Fruit fly (Drosophila melanogaster): ENCODE data around the gene ras.

The ras gene

DNA sequence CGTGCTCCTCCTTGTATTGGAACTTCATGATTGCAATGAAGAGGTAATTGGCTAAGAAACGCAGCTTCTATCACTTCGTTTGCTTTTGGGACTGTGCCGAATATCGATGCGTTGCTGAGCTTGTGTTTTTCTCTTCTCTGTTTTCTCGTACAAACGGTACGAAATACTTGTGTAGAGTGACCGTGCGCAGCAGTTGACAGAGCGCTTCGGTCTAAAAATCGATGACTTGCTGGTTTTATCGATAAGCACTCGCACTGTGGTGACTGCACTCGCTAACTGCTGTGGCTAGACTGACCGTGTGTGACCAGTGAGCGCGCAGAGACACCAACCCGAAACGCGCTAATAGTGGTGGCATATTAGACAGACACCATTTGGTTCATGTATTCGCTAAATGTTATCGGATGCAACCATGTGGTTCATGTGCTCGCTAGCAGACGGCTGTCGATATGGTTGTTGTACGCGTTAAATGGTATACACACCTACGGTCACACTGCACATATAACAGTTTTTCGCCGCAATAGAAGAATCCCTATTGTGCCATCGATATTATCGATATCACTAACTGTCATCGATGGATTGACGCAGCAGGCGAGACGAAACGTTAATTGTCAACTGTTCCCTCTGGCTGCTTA, 23.9 kb downstream of the ras start, which contains the start of the genes Atg8a and BTBD9 (continued):
- peak; percentile 92 for TF ChIP-seq Ets65A (GFP tag)
- TF ChIP-seq CG11398 (GFP tag; optimal IDR thresholded peaks at IDR 0.05), result no peak
- TF ChIP-seq CG7839 (tag; optimal IDR thresholded peaks at IDR 0.05), result no peak
- peak; percentile 64 for TF ChIP-seq E2f2 (GFP tag; IDR thresholded peaks at IDR 0.05)
- peak; percentile 25 for TF ChIP-seq emc (GFP tag; optimal IDR thresholded peaks at IDR 0.05)
- peak; percentile 5; the same call in 1 of the 2 replicates for TF ChIP-seq H2.0 (GFP tag; IDR thresholded peaks at IDR 0.05)
- TF ChIP-seq CG7987 (GFP tag; optimal IDR thresholded peaks at IDR 0.05), result peak; percentile 26
- TF ChIP-seq tap (tag; optimal IDR thresholded peaks at IDR 0.05), result no peak
- TF ChIP-seq Elba2 (GFP tag; optimal IDR thresholded peaks at IDR 0.05), result peak; percentile 37
- TF ChIP-seq twi (tag; optimal IDR thresholded peaks at IDR 0.05), result no peak
- TF ChIP-seq ac (GFP tag; optimal IDR thresholded peaks at IDR 0.05), result no peak
- no peak for TF ChIP-seq tup (GFP tag; optimal IDR thresholded peaks at IDR 0.05)
- TF ChIP-seq jing (GFP tag; optimal IDR thresholded peaks at IDR 0.05), result no peak
- peak; percentile 99 for TF ChIP-seq Sry-δ (GFP tag; optimal IDR thresholded peaks at IDR 0.05)
- no peak for TF ChIP-seq CG16815 (GFP tag; optimal IDR thresholded peaks at IDR 0.05)
- peak; percentile 38 for TF ChIP-seq CG42726 (GFP tag; IDR thresholded peaks at IDR 0.05; ENCODE audit: partially characterized antibody)
- peak; percentile 77 for TF ChIP-seq CG16813 (GFP tag; IDR thresholded peaks at IDR 0.05; ENCODE audit: partially characterized antibody)
- peak; percentile 35 for TF ChIP-seq Dip3 (GFP tag; optimal IDR thresholded peaks at IDR 0.05)
- TF ChIP-seq trh (GFP tag; optimal IDR thresholded peaks at IDR 0.05), result no peak
- peak; percentile 36 for TF ChIP-seq CG2712 (tag; optimal IDR thresholded peaks at IDR 0.05)
- peak; percentile 27 for TF ChIP-seq CG7928 (GFP tag; optimal IDR thresholded peaks at IDR 0.05)
- TF ChIP-seq Atf6 (GFP tag; IDR thresholded peaks at IDR 0.05), result no peak; the same call in 1 of the 2 replicates
- TF ChIP-seq tx (GFP tag; optimal IDR thresholded peaks at IDR 0.05), result peak; percentile 38
- TF ChIP-seq CG15601 (tag; optimal IDR thresholded peaks at IDR 0.05), result peak; percentile 39
- TF ChIP-seq grn (GFP tag; optimal IDR thresholded peaks at IDR 0.05), result no peak
- TF ChIP-seq ems (GFP tag; optimal IDR thresholded peaks at IDR 0.05), result peak; percentile 17

DNA sequence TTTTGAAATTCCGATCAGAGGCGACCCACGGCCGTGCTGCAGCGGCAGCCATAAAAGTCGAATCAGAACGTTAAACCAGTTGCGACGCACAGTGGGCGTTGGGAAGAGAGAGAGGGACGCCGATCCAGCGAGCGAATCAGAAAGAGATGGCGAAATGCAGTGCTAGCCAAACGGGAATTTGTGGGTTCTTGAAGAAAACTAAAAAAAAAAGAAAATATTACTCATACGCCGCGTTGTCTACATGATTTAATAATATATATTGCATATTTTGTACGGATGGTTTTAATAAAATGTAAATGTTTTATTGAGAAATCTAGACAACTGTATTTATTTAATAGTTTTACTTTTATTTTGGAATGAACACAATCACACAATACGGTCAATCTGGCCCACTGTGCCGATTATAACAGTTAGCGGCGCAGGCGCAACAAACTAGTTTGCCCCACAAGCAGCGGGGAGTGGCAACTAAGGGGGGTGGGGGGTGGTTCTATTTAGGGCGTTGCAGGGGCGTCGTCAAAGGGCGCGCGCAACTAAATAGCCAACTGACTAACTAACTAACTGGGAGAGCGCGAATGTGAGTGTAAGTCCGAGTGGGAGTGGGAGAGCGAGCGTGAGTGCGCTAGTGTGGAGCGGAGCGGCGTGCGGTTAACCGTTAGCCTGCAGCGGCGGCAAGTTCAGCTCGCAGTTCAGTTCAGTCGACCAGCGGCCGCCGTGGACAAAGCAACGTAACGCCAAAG, 27.7 kb downstream of the ras start, which contains the start of gene CG15211:
Gene CG15211 (plus strand): TSS at position 686 of the 737 bp plus-strand sequence.
- TF ChIP-seq CG6765 (GFP tag; optimal IDR thresholded peaks at IDR 0.05) (no peak), CG18476 (GFP tag; optimal IDR thresholded peaks at IDR 0.05) (peak; percentile 38), sob (GFP tag; IDR thresholded peaks at IDR 0.05) (no peak), CG5953 (GFP tag; IDR thresholded peaks at IDR 0.05) (no peak), klu (GFP tag; IDR thresholded peaks at IDR 0.05) (no peak), eve (GFP tag; optimal IDR thresholded peaks at IDR 0.05) (no peak), pum (GFP tag; optimal IDR thresholded peaks at IDR 0.05) (peak; percentile 39), HHEX (GFP tag; optimal IDR thresholded peaks at IDR 0.05) (peak; percentile 51), CG14014 (GFP tag; IDR thresholded peaks at IDR 0.05) (peak; percentile 57), CG4820 (GFP tag; optimal IDR thresholded peaks at IDR 0.05) (peak; percentile 72), Dip2 (GFP tag; IDR thresholded peaks at IDR 0.05) (no peak), CG9932 (GFP tag; IDR thresholded peaks at IDR 0.05) (peak; percentile 48), trh (GFP tag; optimal IDR thresholded peaks at IDR 0.05) (peak; percentile 49), luna (GFP tag; optimal IDR thresholded peaks at IDR 0.05) (no peak), sd (tag; optimal IDR thresholded peaks at IDR 0.05) (peak; percentile 61), CG9727 (GFP tag; optimal IDR thresholded peaks at IDR 0.05) (peak; percentile 68), grn (GFP tag; optimal IDR thresholded peaks at IDR 0.05) (no peak), stc (GFP tag; IDR thresholded peaks at IDR 0.05) (peak; percentile 73), CG12299 (tag; optimal IDR thresholded peaks at IDR 0.05) (peak; percentile 68), CG7556 (GFP tag; optimal IDR thresholded peaks at IDR 0.05) (peak; percentile 89), CG18599 (GFP tag; optimal IDR thresholded peaks at IDR 0.05) (peak; percentile 75), CG1647 (GFP tag; optimal IDR thresholded peaks at IDR 0.05) (no peak), Lpt (GFP tag; optimal IDR thresholded peaks at IDR 0.05) (no peak), gt (GFP tag; IDR thresholded peaks at IDR 0.05) (no peak), CG17802 (tag; optimal IDR thresholded peaks at IDR 0.05) (peak; percentile 42), CG8944 (GFP tag; optimal IDR thresholded peaks at IDR 0.05) (no peak)

All from whole organism, embryonic.